Worm (Caenorhabditis elegans): ENCODE data around the gene lin-29.

ce11 chrII:11977363-11977762, 42.2 kb upstream of the lin-29 start, which contains the start of gene Y17G7B.21:
- TF ChIP-seq B0035.1 (tag; optimal IDR thresholded peaks at IDR 0.05), result no peak
- TF ChIP-seq D2030.7 (GFP tag; IDR thresholded peaks at IDR 0.05), result no peak
- TF ChIP-seq lsy-27 (tag; optimal IDR thresholded peaks at IDR 0.05; ENCODE audit: borderline replicate concordance, insufficient read depth), result no peak
- TF ChIP-seq snpc-3.4 (tag; optimal IDR thresholded peaks at IDR 0.05), result no peak
- no peak for TF ChIP-seq attf-3 (GFP tag; conservative IDR thresholded peaks at IDR 0.05)

All from whole organism, young adult.